Worm (Caenorhabditis elegans) whole organism, late embryonic: Measurements from ENCODE around the gene mrt-2.

ENCODE experiments used
- C38D4.7 ChIP-seq: fragments of 200-800 bp; sonication (Bioruptor generic); optimal IDR thresholded peaks from 2 replicates; lab custom pipeline; 2018; ENCODE audit warnings: mild to moderate bottlenecking, missing genetic modification characterization, moderate library complexity, missing compliant biosample characterization
- F13H6.1 ChIP-seq: sonication (generic microtip); optimal IDR thresholded peaks from 2 replicates; lab custom pipeline; 2016; ENCODE audit warnings: missing genetic modification characterization, missing compliant biosample characterization
- K09A11.1 ChIP-seq: sonication (generic microtip); optimal IDR thresholded peaks from 2 replicates; lab custom pipeline; 2017; ENCODE audit warnings: antibody characterized with exemption, mild to moderate bottlenecking, missing genetic modification characterization, missing compliant biosample characterization; ENCODE audit not compliant: insufficient read depth
- T23F11.4 ChIP-seq: fragments of 200-800 bp; sonication (Bioruptor generic); optimal IDR thresholded peaks from 2 replicates; lab custom pipeline; 2018; ENCODE audit warnings: mild to moderate bottlenecking, missing genetic modification characterization, missing compliant biosample characterization
- Y22D7AL.16 ChIP-seq: sonication (generic microtip); optimal IDR thresholded peaks from 2 replicates; lab custom pipeline; 2016; ENCODE audit warnings: missing genetic modification characterization, missing compliant biosample characterization
- ceh-14 ChIP-seq: sonication (generic microtip); optimal IDR thresholded peaks from 2 replicates; lab custom pipeline; 2016; ENCODE audit warnings: missing genotype, missing genetic modification characterization, missing compliant biosample characterization
- ceh-2 ChIP-seq: sonication (generic microtip); optimal IDR thresholded peaks from 2 replicates; lab custom pipeline; 2016; ENCODE audit warnings: missing genotype, missing genetic modification characterization, missing compliant biosample characterization
- ceh-24 ChIP-seq: sonication (generic microtip); optimal IDR thresholded peaks from 2 replicates; lab custom pipeline; 2016; ENCODE audit warnings: mild to moderate bottlenecking, missing genetic modification characterization, missing compliant biosample characterization
- ceh-30 ChIP-seq: fragments of 150-350 bp; optimal IDR thresholded peaks from 2 replicates; lab custom pipeline; 2014; ENCODE audit warnings: missing biosample characterization, missing genetic modification characterization
- ceh-45 ChIP-seq: fragments of 200-800 bp; sonication (Bioruptor generic); IDR thresholded peaks from 2 replicates; pipeline ENCODE4 v1.3.6; 2022; ENCODE audit warnings: missing genetic modification reagents, missing genetic modification characterization, missing compliant biosample characterization
- ceh-9 ChIP-seq: sonication (generic microtip); optimal IDR thresholded peaks from 2 replicates; lab custom pipeline; 2016; ENCODE audit warnings: mild to moderate bottlenecking, missing genetic modification characterization, inconsistent platforms, missing compliant biosample characterization
- che-1 ChIP-seq: sonication (generic microtip); optimal IDR thresholded peaks from 2 replicates; lab custom pipeline; 2016; ENCODE audit warnings: mild to moderate bottlenecking, missing genetic modification characterization, missing compliant biosample characterization
- dmd-4 ChIP-seq: sonication (generic microtip); optimal IDR thresholded peaks from 2 replicates; lab custom pipeline; 2016; ENCODE audit warnings: borderline replicate concordance, missing genetic modification characterization, missing compliant biosample characterization
- ets-4 ChIP-seq: sonication (generic microtip); optimal IDR thresholded peaks from 2 replicates; lab custom pipeline; 2016; ENCODE audit warnings: missing genetic modification characterization, missing compliant biosample characterization
- eyg-1 ChIP-seq: sonication (generic microtip); optimal IDR thresholded peaks from 2 replicates; lab custom pipeline; 2016; ENCODE audit warnings: missing genotype, missing genetic modification characterization, missing compliant biosample characterization
- fkh-10 ChIP-seq: fragments of 150-350 bp; optimal IDR thresholded peaks from 2 replicates; lab custom pipeline; 2014; ENCODE audit warnings: missing biosample characterization, missing genetic modification reagents, missing genetic modification characterization
- fkh-6 ChIP-seq: sonication (generic microtip); optimal IDR thresholded peaks from 2 replicates; lab custom pipeline; 2016; ENCODE audit warnings: missing genetic modification characterization, missing compliant biosample characterization
- hlh-13 ChIP-seq: fragments of 200-800 bp; sonication (Bioruptor generic); optimal IDR thresholded peaks from 2 replicates; lab custom pipeline; 2018; ENCODE audit warnings: mild to moderate bottlenecking, missing genetic modification characterization, missing compliant biosample characterization
- hlh-30 ChIP-seq: sonication (generic microtip); optimal IDR thresholded peaks from 2 replicates; lab custom pipeline; 2017; ENCODE audit warnings: antibody characterized with exemption, missing genetic modification characterization, missing compliant biosample characterization; ENCODE audit not compliant: insufficient read depth
- hlh-8 ChIP-seq: sonication (generic microtip); optimal IDR thresholded peaks from 2 replicates; lab custom pipeline; 2016; ENCODE audit warnings: missing genotype, missing genetic modification characterization, missing compliant biosample characterization
- lim-6 ChIP-seq: sonication (generic microtip); optimal IDR thresholded peaks from 2 replicates; lab custom pipeline; 2016; ENCODE audit warnings: missing genetic modification characterization, missing compliant biosample characterization
- lin-11 ChIP-seq: fragments of 200-800 bp; sonication (Bioruptor generic); optimal IDR thresholded peaks from 2 replicates; lab custom pipeline; 2018; ENCODE audit warnings: mild to moderate bottlenecking, missing genetic modification characterization, missing compliant biosample characterization
- madf-2 ChIP-seq: sonication (generic microtip); optimal IDR thresholded peaks from 2 replicates; lab custom pipeline; 2017; ENCODE audit warnings: missing genetic modification characterization, missing compliant biosample characterization
- mec-3 ChIP-seq: sonication (generic microtip); optimal IDR thresholded peaks from 2 replicates; lab custom pipeline; 2016; ENCODE audit warnings: borderline replicate concordance, missing genetic modification characterization, missing compliant biosample characterization
- nfya-1 ChIP-seq: sonication (generic microtip); optimal IDR thresholded peaks from 2 replicates; lab custom pipeline; 2017; ENCODE audit warnings: missing genetic modification characterization, mild to moderate bottlenecking, missing compliant biosample characterization, antibody characterized with exemption, moderate library complexity
- nhr-11 ChIP-seq: fragments of 150-350 bp; optimal IDR thresholded peaks from 2 replicates; lab custom pipeline; 2014; ENCODE audit warnings: missing biosample characterization, missing genetic modification characterization
- nhr-232 ChIP-seq: sonication (generic microtip); optimal IDR thresholded peaks from 2 replicates; lab custom pipeline; 2016; ENCODE audit warnings: missing genetic modification characterization, missing compliant biosample characterization
- npax-4 ChIP-seq: sonication (generic microtip); optimal IDR thresholded peaks from 2 replicates; lab custom pipeline; 2016; ENCODE audit warnings: missing genetic modification characterization, missing compliant biosample characterization
- odd-2 ChIP-seq: sonication (generic microtip); optimal IDR thresholded peaks from 2 replicates; lab custom pipeline; 2017; ENCODE audit warnings: antibody characterized with exemption, mild to moderate bottlenecking, missing genetic modification characterization, missing compliant biosample characterization
- pat-9 ChIP-seq: fragments of 200-800 bp; sonication (Bioruptor generic); optimal IDR thresholded peaks from 2 replicates; lab custom pipeline; 2018; ENCODE audit warnings: mild to moderate bottlenecking, missing genetic modification characterization, moderate library complexity, missing compliant biosample characterization
- pha-4 ChIP-seq: fragments of 150-350 bp; optimal IDR thresholded peaks from 2 replicates; lab custom pipeline; 2018; ENCODE audit warnings: missing biosample characterization, missing genetic modification reagents, missing genetic modification characterization
- pqm-1 ChIP-seq: sonication (generic microtip); optimal IDR thresholded peaks from 2 replicates; lab custom pipeline; 2016; ENCODE audit warnings: missing genetic modification characterization, missing compliant biosample characterization
- ref-2 ChIP-seq: sonication (generic microtip); optimal IDR thresholded peaks from 2 replicates; lab custom pipeline; 2016; ENCODE audit warnings: missing genetic modification characterization, missing compliant biosample characterization
- sdc-2 ChIP-seq: sonication (generic microtip); optimal IDR thresholded peaks from 2 replicates; lab custom pipeline; 2016; ENCODE audit warnings: missing genotype, missing genetic modification characterization, missing compliant biosample characterization
- sox-2 ChIP-seq: fragments of 200-800 bp; sonication (Bioruptor generic); IDR thresholded peaks from 2 replicates; pipeline ENCODE4 v1.3.6; 2022; ENCODE audit warnings: missing genetic modification reagents, missing genetic modification characterization, missing compliant biosample characterization
- sox-4 ChIP-seq: sonication (generic microtip); optimal IDR thresholded peaks from 2 replicates; lab custom pipeline; 2017; ENCODE audit warnings: mild to moderate bottlenecking, missing genetic modification characterization, inconsistent platforms, missing compliant biosample characterization
- tbx-2 ChIP-seq: sonication (generic microtip); optimal IDR thresholded peaks from 2 replicates; lab custom pipeline; 2016; ENCODE audit warnings: missing genetic modification characterization, missing compliant biosample characterization
- unc-3 ChIP-seq, 2 experiments: fragments of 200-800 bp in 1 of 2; sonication (Bioruptor generic) in 1 of 2; sonication (generic microtip) in 1 of 2; conservative IDR thresholded peaks in 1 of 2; optimal IDR thresholded peaks in 1 of 2; 2 replicates each; pipeline versions ENCODE4 v1.3.6 to Lab custom; 2016 to 2022; ENCODE audit warnings: missing compliant biosample characterization in 2 of 2, missing genetic modification characterization in 2 of 2, missing genetic modification reagents in 1 of 2
- unc-42 ChIP-seq: sonication (generic microtip); optimal IDR thresholded peaks from 2 replicates; lab custom pipeline; 2016; ENCODE audit warnings: missing genotype, missing genetic modification characterization, missing compliant biosample characterization
- unc-55 ChIP-seq: sonication (generic microtip); optimal IDR thresholded peaks from 2 replicates; lab custom pipeline; 2017; ENCODE audit warnings: missing biosample characterization, missing genetic modification reagents, missing genetic modification characterization
- unc-86 ChIP-seq: sonication (generic microtip); optimal IDR thresholded peaks from 2 replicates; lab custom pipeline; 2016; ENCODE audit warnings: missing genetic modification characterization, missing compliant biosample characterization
- zip-5 ChIP-seq: sonication (generic microtip); optimal IDR thresholded peaks from 2 replicates; lab custom pipeline; 2016; ENCODE audit warnings: missing genetic modification characterization, missing compliant biosample characterization

Gene mrt-2

ce11 chrIII:11706665-11707064 lies 39.9 kb upstream of the mrt-2 start, which contains the start of gene col-96:
col-96 (minus strand) TSS chrIII:11706765.
- TF ChIP-seq dmd-4 (tag; lab: Kevin White, UChicago) (no peak), nhr-232 (tag; lab: Kevin White, UChicago) (no peak), sox-4 (tag; lab: Kevin White, UChicago) (no peak), ceh-2 (tag; lab: Kevin White, UChicago) (no peak), tbx-2 (tag; lab: Kevin White, UChicago) (no peak), mec-3 (tag; lab: Kevin White, UChicago) (no peak), madf-2 (tag; lab: Kevin White, UChicago) (no peak), unc-55 (GFP tag; lab: Kevin White, UChicago) (no peak), unc-86 (tag; lab: Kevin White, UChicago) (no peak), ceh-30 (tag; lab: Kevin White, UChicago) (no peak), F13H6.1 (tag; lab: Kevin White, UChicago) (no peak), pat-9 (tag; lab: Kevin White, UChicago) (no peak), nhr-11 (tag; lab: Kevin White, UChicago) (no peak), lim-6 (no peak), fkh-6 (tag; lab: Kevin White, UChicago) (no peak), zip-5 (no peak), pha-4 (tag; lab: Kevin White, UChicago) (no peak)

DNA sequence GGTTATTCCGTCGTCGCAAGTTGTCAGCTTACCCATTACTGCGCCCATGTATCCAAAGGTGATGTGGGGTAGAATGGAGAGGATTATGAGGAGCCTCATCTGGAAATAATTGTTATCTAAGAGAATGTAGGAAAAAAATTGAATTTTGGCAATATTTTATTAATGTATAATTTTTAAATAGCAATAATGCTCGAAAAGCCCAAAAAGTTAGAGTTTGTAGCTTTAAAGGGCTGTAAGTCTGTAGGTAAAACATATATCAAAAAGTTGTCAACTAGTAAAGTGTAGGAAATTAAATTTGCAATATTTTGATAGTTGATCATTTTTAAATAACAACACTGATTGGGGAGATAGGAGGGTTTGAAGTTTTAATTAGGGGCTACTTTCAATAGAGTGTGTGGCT lies 37.8 kb upstream of the mrt-2 start, which contains the start of gene Y41C4A.8:
Gene Y41C4A.8, minus strand, starts transcription at position 101 of the 400 bp plus-strand sequence.
- no peak for TF ChIP-seq sox-2
- TF ChIP-seq pqm-1 (tag; lab: Kevin White, UChicago) = no peak
- no peak for TF ChIP-seq lin-11 (tag; lab: Kevin White, UChicago)
- no peak for TF ChIP-seq unc-42 (tag; lab: Kevin White, UChicago)
- no peak for TF ChIP-seq ceh-9 (tag; lab: Kevin White, UChicago)
- no peak for TF ChIP-seq zip-5
- no peak for TF ChIP-seq eyg-1 (tag; lab: Kevin White, UChicago)
- TF ChIP-seq C38D4.7 = no peak
- TF ChIP-seq K09A11.1 = no peak
- no peak for TF ChIP-seq ceh-45 (GFP tag; lab: Robert Waterston, UW)
- TF ChIP-seq che-1 (tag; lab: Kevin White, UChicago) = no peak
- TF ChIP-seq odd-2 (tag; lab: Kevin White, UChicago) = no peak
- TF ChIP-seq ceh-14 = no peak
- no peak for TF ChIP-seq sdc-2 (tag; lab: Kevin White, UChicago)
- TF ChIP-seq npax-4 = no peak
- no peak for TF ChIP-seq Y22D7AL.16 (tag; lab: Kevin White, UChicago)
- no peak for TF ChIP-seq ref-2 (tag; lab: Kevin White, UChicago)
- no peak for TF ChIP-seq T23F11.4
- no peak for TF ChIP-seq ceh-24 (tag; lab: Kevin White, UChicago)

DNA sequence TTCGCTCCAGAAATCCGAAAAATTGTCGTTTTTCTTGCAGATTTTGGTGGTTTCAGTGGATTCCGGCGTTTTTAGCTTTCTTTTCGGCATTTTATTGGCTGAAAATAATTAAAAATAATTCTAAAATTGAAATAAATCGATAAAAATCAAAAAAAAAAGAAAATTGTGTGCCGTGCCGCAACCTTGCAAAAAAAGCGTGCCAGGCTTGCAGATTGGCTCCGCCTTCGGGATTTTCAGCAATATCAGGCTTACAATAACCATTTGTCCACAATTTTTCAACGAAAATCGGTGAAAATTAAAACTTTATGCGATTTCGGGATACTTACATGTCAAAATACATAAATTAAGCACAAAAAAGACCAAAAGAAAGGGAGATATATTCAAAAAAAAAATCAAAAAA lies 28.0 kb upstream of the mrt-2 start, which contains the start of gene Y41C4A.9:
Gene Y41C4A.9, minus strand, starts transcription at position 98 of the 400 bp plus-strand sequence.
- TF ChIP-seq hlh-13 (GFP tag; lab: Kevin White, UChicago) (no peak), fkh-10 (GFP tag; lab: Kevin White, UChicago) (no peak), ets-4 (no peak), hlh-30 (no peak), nfya-1 (tag; lab: Kevin White, UChicago) (no peak), ceh-2 (tag; lab: Kevin White, UChicago) (no peak), hlh-8 (tag; lab: Kevin White, UChicago) (no peak), mec-3 (tag; lab: Kevin White, UChicago) (no peak), eyg-1 (tag; lab: Kevin White, UChicago) (no peak), unc-3 (GFP tag; conservative IDR thresholded peaks at IDR 0.05; lab: Robert Waterston, UW) (no peak), unc-3 (tag; optimal IDR thresholded peaks at IDR 0.05; lab: Kevin White, UChicago) (no peak), madf-2 (tag; lab: Kevin White, UChicago) (no peak), ceh-24 (tag; lab: Kevin White, UChicago) (no peak)
